Worm (Caenorhabditis elegans) whole organism, L2 larva: Measurements from ENCODE around the gene Y54E2A.8.
A peak's percentile ranks its signal among the peaks of the same experiment; 100 is the strongest.

ENCODE experiments used
- C34F6.9 ChIP-seq: fragments of 150-350 bp; optimal IDR thresholded peaks from 2 replicates; lab custom pipeline; 2014; ENCODE audit warnings: missing biosample characterization, missing genetic modification characterization
- F13H6.1 ChIP-seq: sonication (generic microtip); optimal IDR thresholded peaks from 2 replicates; lab custom pipeline; 2016; ENCODE audit warnings: missing genetic modification characterization, missing compliant biosample characterization
- R02D3.7 ChIP-seq: fragments of 150-350 bp; optimal IDR thresholded peaks from 2 replicates; lab custom pipeline; 2014; ENCODE audit warnings: missing biosample characterization, missing genetic modification characterization
- Y55F3AM.14 ChIP-seq: fragments of 200-800 bp; sonication (Bioruptor generic); optimal IDR thresholded peaks from 2 replicates; lab custom pipeline; 2018; ENCODE audit warnings: mild to moderate bottlenecking, missing genetic modification characterization, missing compliant biosample characterization
- ZK546.5 ChIP-seq: sonication (generic microtip); optimal IDR thresholded peaks from 2 replicates; lab custom pipeline; 2017; ENCODE audit warnings: missing biosample characterization, missing genetic modification characterization
- alr-1 ChIP-seq: fragments of 150-350 bp; optimal IDR thresholded peaks from 2 replicates; lab custom pipeline; 2014; ENCODE audit warnings: missing biosample characterization, missing genetic modification characterization
- aly-2 ChIP-seq: fragments of 150-350 bp; optimal IDR thresholded peaks from 2 replicates; lab custom pipeline; 2014; ENCODE audit warnings: missing biosample characterization, missing genetic modification characterization
- ama-1 ChIP-seq: fragments of 150-350 bp; optimal IDR thresholded peaks from 2 replicates; lab custom pipeline; 2018; ENCODE audit warnings: inconsistent platforms
- blmp-1 ChIP-seq: sonication (generic microtip); optimal IDR thresholded peaks from 2 replicates; lab custom pipeline; 2017; ENCODE audit warnings: missing genetic modification characterization, mild to moderate bottlenecking, missing compliant biosample characterization, antibody characterized with exemption, moderate library complexity; ENCODE audit not compliant: insufficient read depth
- ceh-16 ChIP-seq: fragments of 150-350 bp; optimal IDR thresholded peaks from 2 replicates; lab custom pipeline; 2014; ENCODE audit warnings: missing biosample characterization, missing genetic modification characterization
- ceh-82 ChIP-seq: fragments of 150-350 bp; optimal IDR thresholded peaks from 2 replicates; lab custom pipeline; 2014; ENCODE audit warnings: missing biosample characterization, missing genetic modification characterization
- crh-2 ChIP-seq: sonication (generic microtip); optimal IDR thresholded peaks from 2 replicates; lab custom pipeline; 2017; ENCODE audit warnings: missing biosample characterization, missing genetic modification characterization
- dmd-4 ChIP-seq: sonication (generic microtip); optimal IDR thresholded peaks from 2 replicates; lab custom pipeline; 2017; ENCODE audit warnings: missing biosample characterization, missing genetic modification characterization
- elt-1 ChIP-seq: fragments of 150-350 bp; optimal IDR thresholded peaks from 2 replicates; lab custom pipeline; 2014; ENCODE audit warnings: missing biosample characterization, missing genetic modification characterization
- elt-3 ChIP-seq: sonication (generic microtip); optimal IDR thresholded peaks from 2 replicates; lab custom pipeline; 2017; ENCODE audit warnings: missing biosample characterization, missing genetic modification characterization
- fos-1 ChIP-seq: fragments of 150-350 bp; optimal IDR thresholded peaks from 2 replicates; lab custom pipeline; 2014; ENCODE audit warnings: missing biosample characterization, missing genetic modification characterization
- gmeb-1 ChIP-seq: fragments of 150-350 bp; optimal IDR thresholded peaks from 2 replicates; lab custom pipeline; 2014; ENCODE audit warnings: missing biosample characterization, missing genetic modification characterization
- lin-11 ChIP-seq: fragments of 150-350 bp; sonication (generic microtip); optimal IDR thresholded peaks from 2 replicates; lab custom pipeline; 2014; ENCODE audit warnings: missing biosample characterization, missing genetic modification characterization, inconsistent platforms, mixed read lengths
- lin-13 ChIP-seq: fragments of 150-350 bp; optimal IDR thresholded peaks from 2 replicates; lab custom pipeline; 2014; ENCODE audit warnings: missing biosample characterization, missing genetic modification reagents, missing genetic modification characterization
- lin-39 ChIP-seq: fragments of 150-350 bp; optimal IDR thresholded peaks from 2 replicates; lab custom pipeline; 2014; ENCODE audit warnings: missing biosample characterization, missing genetic modification reagents, missing genetic modification characterization
- lsy-2 ChIP-seq, 2 experiments: fragments of 150-350 bp in 1 of 2; sonication (generic microtip) in 1 of 2; optimal IDR thresholded peaks; 2 replicates each; lab custom pipeline; 2014 to 2017; ENCODE audit warnings: missing biosample characterization in 2 of 2, missing genetic modification characterization in 2 of 2
- mab-5 ChIP-seq: fragments of 150-350 bp; optimal IDR thresholded peaks from 2 replicates; lab custom pipeline; 2014; ENCODE audit warnings: missing biosample characterization, missing genetic modification characterization
- mbf-1 ChIP-seq: sonication (generic microtip); optimal IDR thresholded peaks from 2 replicates; lab custom pipeline; 2017; ENCODE audit warnings: missing biosample characterization, missing genetic modification characterization
- mdl-1 ChIP-seq, 2 experiments: fragments of 150-350 bp in 1 of 2; sonication (generic microtip) in 1 of 2; optimal IDR thresholded peaks; 2 replicates each; lab custom pipeline; 2017; ENCODE audit warnings: missing biosample characterization in 2 of 2, missing genetic modification characterization in 2 of 2
- nhr-10 ChIP-seq: sonication (generic microtip); optimal IDR thresholded peaks from 2 replicates; lab custom pipeline; 2017; ENCODE audit warnings: missing biosample characterization, missing genetic modification characterization
- nhr-11 ChIP-seq: fragments of 150-350 bp; optimal IDR thresholded peaks from 2 replicates; lab custom pipeline; 2014; ENCODE audit warnings: missing biosample characterization, missing genetic modification characterization
- nhr-21 ChIP-seq: fragments of 150-350 bp; optimal IDR thresholded peaks from 2 replicates; lab custom pipeline; 2014; ENCODE audit warnings: missing biosample characterization, missing genetic modification characterization
- nhr-23 ChIP-seq: fragments of 150-350 bp; optimal IDR thresholded peaks from 2 replicates; lab custom pipeline; 2014; ENCODE audit warnings: missing biosample characterization, missing genetic modification reagents, missing genetic modification characterization
- nhr-237 ChIP-seq: fragments of 150-350 bp; optimal IDR thresholded peaks from 2 replicates; lab custom pipeline; 2014; ENCODE audit warnings: missing biosample characterization, missing genetic modification characterization
- nhr-25 ChIP-seq: fragments of 150-350 bp; sonication (generic microtip); optimal IDR thresholded peaks from 3 replicates; lab custom pipeline; 2014; ENCODE audit warnings: missing biosample characterization, missing genetic modification characterization
- nhr-6 ChIP-seq: fragments of 150-350 bp; optimal IDR thresholded peaks from 2 replicates; lab custom pipeline; 2014; ENCODE audit warnings: missing biosample characterization, missing genetic modification characterization
- nhr-77 ChIP-seq: fragments of 150-350 bp; optimal IDR thresholded peaks from 2 replicates; lab custom pipeline; 2014; ENCODE audit warnings: missing biosample characterization, missing genetic modification characterization
- peb-1 ChIP-seq: fragments of 150-350 bp; optimal IDR thresholded peaks from 2 replicates; lab custom pipeline; 2014; ENCODE audit warnings: missing biosample characterization, missing genetic modification characterization
- sem-4 ChIP-seq: fragments of 150-350 bp; optimal IDR thresholded peaks from 2 replicates; lab custom pipeline; 2014; ENCODE audit warnings: missing biosample characterization, missing genetic modification reagents, missing genetic modification characterization
- skn-1 ChIP-seq: sonication (generic microtip); optimal IDR thresholded peaks from 2 replicates; lab custom pipeline; 2017; ENCODE audit warnings: missing biosample characterization, missing genetic modification characterization
- sma-3 ChIP-seq: sonication (generic microtip); optimal IDR thresholded peaks from 2 replicates; lab custom pipeline; 2016; ENCODE audit warnings: missing genetic modification reagents, missing genetic modification characterization, missing compliant biosample characterization
- sma-9 ChIP-seq, 2 experiments: fragments of 150-350 bp in 1 of 2; sonication (generic microtip) in 1 of 2; optimal IDR thresholded peaks; 2 replicates each; lab custom pipeline; 2014 to 2016; ENCODE audit warnings: missing genetic modification characterization in 2 of 2, mild to moderate bottlenecking in 1 of 2, missing biosample characterization in 1 of 2, missing compliant biosample characterization in 1 of 2, missing genetic modification reagents in 1 of 2, moderate library complexity in 1 of 2
- snpc-4 ChIP-seq: fragments of 150-350 bp; optimal IDR thresholded peaks from 2 replicates; lab custom pipeline; 2014; ENCODE audit warnings: missing biosample characterization, missing genetic modification characterization
- unc-39 ChIP-seq: fragments of 150-350 bp; optimal IDR thresholded peaks from 2 replicates; lab custom pipeline; 2014; ENCODE audit warnings: missing biosample characterization, missing genetic modification characterization
- ztf-1 ChIP-seq: fragments of 200-800 bp; sonication (Bioruptor generic); conservative IDR thresholded peaks from 2 replicates; pipeline ENCODE4 v1.3.6; 2022; ENCODE audit warnings: missing genetic modification characterization, missing compliant biosample characterization
- ztf-11 ChIP-seq: sonication (generic microtip); optimal IDR thresholded peaks from 2 replicates; lab custom pipeline; 2017; ENCODE audit warnings: missing biosample characterization, missing genetic modification characterization
- ztf-4 ChIP-seq: fragments of 150-350 bp; optimal IDR thresholded peaks from 2 replicates; lab custom pipeline; 2014; ENCODE audit warnings: missing biosample characterization, missing genetic modification characterization

The Y54E2A.8 gene

ce11 chrII:14816086-14816485 lies 37.9 kb downstream of the Y54E2A.8 start:
- TF ChIP-seq elt-3 (tag; lab: Kevin White, UChicago) (no peak), gmeb-1 (tag; lab: Kevin White, UChicago) (no peak), lin-11 (tag; lab: Kevin White, UChicago) (no peak), sma-3 (GFP tag; lab: Kevin White, UChicago) (no peak), ztf-11 (no peak), nhr-237 (tag; lab: Kevin White, UChicago) (no peak), mab-5 (tag; lab: Kevin White, UChicago) (no peak), nhr-11 (tag; lab: Kevin White, UChicago) (no peak), lsy-2 (tag; optimal IDR thresholded peaks at IDR 0.05; lab: Kevin White, UChicago) (no peak), F13H6.1 (tag; lab: Kevin White, UChicago) (no peak), unc-39 (tag; lab: Kevin White, UChicago) (no peak), nhr-25 (no peak), nhr-23 (tag; lab: Kevin White, UChicago) (no peak), Y55F3AM.14 (no peak)

- TF ChIP-seq elt-1 (peak; percentile 54), unc-39 (tag; lab: Kevin White, UChicago) (no peak), sma-9 (GFP tag; optimal IDR thresholded peaks at IDR 0.05; lab: Kevin White, UChicago) (no peak), sma-9 (tag; optimal IDR thresholded peaks at IDR 0.05; lab: Kevin White, UChicago) (no peak)
Observed at ce11 chrII:14818376-14818775, 40.2 kb downstream of the Y54E2A.8 start, which contains the start of gene nhr-61. TSS of gene nhr-61 (minus strand) at chrII:14818543.

ce11 chrII:14819258-14819985 lies 41.3 kb downstream of the Y54E2A.8 start:
- TF ChIP-seq ama-1 (lab: Kevin White, UChicago) (no peak), fos-1 (tag; lab: Kevin White, UChicago) (peak; percentile 11)

ce11 chrII:14820460-14820859 lies 42.3 kb downstream of the Y54E2A.8 start:
- TF ChIP-seq ztf-1 (GFP tag; lab: Robert Waterston, UW) (no peak), C34F6.9 (tag; lab: Kevin White, UChicago) (peak; percentile 13), Y55F3AM.14 (no peak), fos-1 (tag; lab: Kevin White, UChicago) (peak; percentile 54), elt-1 (no peak), nhr-21 (tag; lab: Kevin White, UChicago) (peak; percentile 5), sma-3 (GFP tag; lab: Kevin White, UChicago) (no peak), ztf-11 (no peak), snpc-4 (tag; lab: Kevin White, UChicago) (no peak), crh-2 (no peak), peb-1 (no peak)

- TF ChIP-seq mbf-1 (no peak), nhr-25 (peak; percentile 89), skn-1 (tag; lab: Kevin White, UChicago) (no peak), nhr-6 (tag; lab: Kevin White, UChicago) (peak; percentile 63), sma-9 (GFP tag; optimal IDR thresholded peaks at IDR 0.05; lab: Kevin White, UChicago) (peak; percentile 86), sma-9 (tag; optimal IDR thresholded peaks at IDR 0.05; lab: Kevin White, UChicago) (no peak), crh-2 (peak; percentile 90), nhr-21 (tag; lab: Kevin White, UChicago) (peak; percentile 70), Y55F3AM.14 (no peak), sma-3 (GFP tag; lab: Kevin White, UChicago) (peak; percentile 71), nhr-10 (tag; lab: Kevin White, UChicago) (no peak), elt-1 (peak; percentile 14), ZK546.5 (tag; lab: Kevin White, UChicago) (no peak), ama-1 (lab: Kevin White, UChicago) (no peak), lin-13 (GFP tag; lab: Kevin White, UChicago) (peak; percentile 42), R02D3.7 (no peak), lin-39 (tag; lab: Kevin White, UChicago) (no peak), ztf-11 (no peak), dmd-4 (tag; lab: Kevin White, UChicago) (no peak), sem-4 (tag; lab: Kevin White, UChicago) (peak; percentile 61), aly-2 (no peak), lsy-2 (tag; optimal IDR thresholded peaks at IDR 0.05; lab: Kevin White, UChicago) (peak; percentile 19 to 63), ceh-16 (tag; lab: Kevin White, UChicago) (peak; percentile 68), elt-3 (tag; lab: Kevin White, UChicago) (no peak), peb-1 (no peak), nhr-11 (tag; lab: Kevin White, UChicago) (no peak), ceh-82 (tag; lab: Kevin White, UChicago) (no peak), blmp-1 (tag; lab: Kevin White, UChicago) (peak; percentile 56), nhr-237 (tag; lab: Kevin White, UChicago) (no peak), ztf-4 (tag; lab: Kevin White, UChicago) (peak; percentile 38), nhr-77 (tag; lab: Kevin White, UChicago) (peak; percentile 51), mdl-1 (tag; optimal IDR thresholded peaks at IDR 0.05; lab: Kevin White, UChicago) (peak in 1 of 2 experiments; percentile 15), mab-5 (tag; lab: Kevin White, UChicago) (no peak), alr-1 (no peak), lin-11 (tag; lab: Kevin White, UChicago) (no peak)
Observed at ce11 chrII:14822419-14822818, 44.3 kb downstream of the Y54E2A.8 start.
